Worm (Caenorhabditis elegans) whole organism, L2 larva: ENCODE results near the gene nfki-1.

Source experiments
- C34F6.9 ChIP-seq: fragments of 150-350 bp; optimal IDR thresholded peaks from 2 replicates; lab custom pipeline; 2014; ENCODE audit warnings: missing biosample characterization, missing genetic modification characterization
- F13H6.1 ChIP-seq: sonication (generic microtip); optimal IDR thresholded peaks from 2 replicates; lab custom pipeline; 2016; ENCODE audit warnings: missing genetic modification characterization, missing compliant biosample characterization
- R02D3.7 ChIP-seq: fragments of 150-350 bp; optimal IDR thresholded peaks from 2 replicates; lab custom pipeline; 2014; ENCODE audit warnings: missing biosample characterization, missing genetic modification characterization
- Y55F3AM.14 ChIP-seq: fragments of 200-800 bp; sonication (Bioruptor generic); optimal IDR thresholded peaks from 2 replicates; lab custom pipeline; 2018; ENCODE audit warnings: mild to moderate bottlenecking, missing genetic modification characterization, missing compliant biosample characterization
- ZK546.5 ChIP-seq: sonication (generic microtip); optimal IDR thresholded peaks from 2 replicates; lab custom pipeline; 2017; ENCODE audit warnings: missing biosample characterization, missing genetic modification characterization
- alr-1 ChIP-seq: fragments of 150-350 bp; optimal IDR thresholded peaks from 2 replicates; lab custom pipeline; 2014; ENCODE audit warnings: missing biosample characterization, missing genetic modification characterization
- aly-2 ChIP-seq: fragments of 150-350 bp; optimal IDR thresholded peaks from 2 replicates; lab custom pipeline; 2014; ENCODE audit warnings: missing biosample characterization, missing genetic modification characterization
- ama-1 ChIP-seq: fragments of 150-350 bp; optimal IDR thresholded peaks from 2 replicates; lab custom pipeline; 2018; ENCODE audit warnings: inconsistent platforms
- blmp-1 ChIP-seq: sonication (generic microtip); optimal IDR thresholded peaks from 2 replicates; lab custom pipeline; 2017; ENCODE audit warnings: missing genetic modification characterization, mild to moderate bottlenecking, missing compliant biosample characterization, antibody characterized with exemption, moderate library complexity; ENCODE audit not compliant: insufficient read depth
- ceh-16 ChIP-seq: fragments of 150-350 bp; optimal IDR thresholded peaks from 2 replicates; lab custom pipeline; 2014; ENCODE audit warnings: missing biosample characterization, missing genetic modification characterization
- ceh-82 ChIP-seq: fragments of 150-350 bp; optimal IDR thresholded peaks from 2 replicates; lab custom pipeline; 2014; ENCODE audit warnings: missing biosample characterization, missing genetic modification characterization
- crh-2 ChIP-seq: sonication (generic microtip); optimal IDR thresholded peaks from 2 replicates; lab custom pipeline; 2017; ENCODE audit warnings: missing biosample characterization, missing genetic modification characterization
- dmd-4 ChIP-seq: sonication (generic microtip); optimal IDR thresholded peaks from 2 replicates; lab custom pipeline; 2017; ENCODE audit warnings: missing biosample characterization, missing genetic modification characterization
- egl-27 ChIP-seq: sonication (generic microtip); optimal IDR thresholded peaks from 3 replicates; lab custom pipeline; 2017; ENCODE audit warnings: missing biosample characterization, missing genetic modification reagents, missing genetic modification characterization
- elt-1 ChIP-seq: fragments of 150-350 bp; optimal IDR thresholded peaks from 2 replicates; lab custom pipeline; 2014; ENCODE audit warnings: missing biosample characterization, missing genetic modification characterization
- elt-3 ChIP-seq: sonication (generic microtip); optimal IDR thresholded peaks from 2 replicates; lab custom pipeline; 2017; ENCODE audit warnings: missing biosample characterization, missing genetic modification characterization
- fos-1 ChIP-seq: fragments of 150-350 bp; optimal IDR thresholded peaks from 2 replicates; lab custom pipeline; 2014; ENCODE audit warnings: missing biosample characterization, missing genetic modification characterization
- gmeb-1 ChIP-seq: fragments of 150-350 bp; optimal IDR thresholded peaks from 2 replicates; lab custom pipeline; 2014; ENCODE audit warnings: missing biosample characterization, missing genetic modification characterization
- lin-11 ChIP-seq: fragments of 150-350 bp; sonication (generic microtip); optimal IDR thresholded peaks from 2 replicates; lab custom pipeline; 2014; ENCODE audit warnings: missing biosample characterization, missing genetic modification characterization, inconsistent platforms, mixed read lengths
- lin-13 ChIP-seq: fragments of 150-350 bp; optimal IDR thresholded peaks from 2 replicates; lab custom pipeline; 2014; ENCODE audit warnings: missing biosample characterization, missing genetic modification reagents, missing genetic modification characterization
- lin-39 ChIP-seq: fragments of 150-350 bp; optimal IDR thresholded peaks from 2 replicates; lab custom pipeline; 2014; ENCODE audit warnings: missing biosample characterization, missing genetic modification reagents, missing genetic modification characterization
- lsy-2 ChIP-seq, 2 experiments: fragments of 150-350 bp in 1 of 2; sonication (generic microtip) in 1 of 2; optimal IDR thresholded peaks; 2 replicates each; lab custom pipeline; 2014 to 2017; ENCODE audit warnings: missing biosample characterization in 2 of 2, missing genetic modification characterization in 2 of 2
- mab-5 ChIP-seq: fragments of 150-350 bp; optimal IDR thresholded peaks from 2 replicates; lab custom pipeline; 2014; ENCODE audit warnings: missing biosample characterization, missing genetic modification characterization
- mbf-1 ChIP-seq: sonication (generic microtip); optimal IDR thresholded peaks from 2 replicates; lab custom pipeline; 2017; ENCODE audit warnings: missing biosample characterization, missing genetic modification characterization
- mdl-1 ChIP-seq, 2 experiments: fragments of 150-350 bp in 1 of 2; sonication (generic microtip) in 1 of 2; optimal IDR thresholded peaks; 2 replicates each; lab custom pipeline; 2017; ENCODE audit warnings: missing biosample characterization in 2 of 2, missing genetic modification characterization in 2 of 2
- nhr-10 ChIP-seq: sonication (generic microtip); optimal IDR thresholded peaks from 2 replicates; lab custom pipeline; 2017; ENCODE audit warnings: missing biosample characterization, missing genetic modification characterization
- nhr-11 ChIP-seq: fragments of 150-350 bp; optimal IDR thresholded peaks from 2 replicates; lab custom pipeline; 2014; ENCODE audit warnings: missing biosample characterization, missing genetic modification characterization
- nhr-12 ChIP-seq: fragments of 150-350 bp; optimal IDR thresholded peaks from 2 replicates; lab custom pipeline; 2014; ENCODE audit warnings: missing biosample characterization, missing genetic modification characterization
- nhr-129 ChIP-seq: fragments of 150-350 bp; optimal IDR thresholded peaks from 2 replicates; lab custom pipeline; 2014; ENCODE audit warnings: missing biosample characterization, missing genetic modification characterization
- nhr-21 ChIP-seq: fragments of 150-350 bp; optimal IDR thresholded peaks from 2 replicates; lab custom pipeline; 2014; ENCODE audit warnings: missing biosample characterization, missing genetic modification characterization
- nhr-23 ChIP-seq: fragments of 150-350 bp; optimal IDR thresholded peaks from 2 replicates; lab custom pipeline; 2014; ENCODE audit warnings: missing biosample characterization, missing genetic modification reagents, missing genetic modification characterization
- nhr-237 ChIP-seq: fragments of 150-350 bp; optimal IDR thresholded peaks from 2 replicates; lab custom pipeline; 2014; ENCODE audit warnings: missing biosample characterization, missing genetic modification characterization
- nhr-25 ChIP-seq: fragments of 150-350 bp; sonication (generic microtip); optimal IDR thresholded peaks from 3 replicates; lab custom pipeline; 2014; ENCODE audit warnings: missing biosample characterization, missing genetic modification characterization
- nhr-6 ChIP-seq: fragments of 150-350 bp; optimal IDR thresholded peaks from 2 replicates; lab custom pipeline; 2014; ENCODE audit warnings: missing biosample characterization, missing genetic modification characterization
- nhr-77 ChIP-seq: fragments of 150-350 bp; optimal IDR thresholded peaks from 2 replicates; lab custom pipeline; 2014; ENCODE audit warnings: missing biosample characterization, missing genetic modification characterization
- peb-1 ChIP-seq: fragments of 150-350 bp; optimal IDR thresholded peaks from 2 replicates; lab custom pipeline; 2014; ENCODE audit warnings: missing biosample characterization, missing genetic modification characterization
- sem-4 ChIP-seq: fragments of 150-350 bp; optimal IDR thresholded peaks from 2 replicates; lab custom pipeline; 2014; ENCODE audit warnings: missing biosample characterization, missing genetic modification reagents, missing genetic modification characterization
- skn-1 ChIP-seq: sonication (generic microtip); optimal IDR thresholded peaks from 2 replicates; lab custom pipeline; 2017; ENCODE audit warnings: missing biosample characterization, missing genetic modification characterization
- sma-3 ChIP-seq: sonication (generic microtip); optimal IDR thresholded peaks from 2 replicates; lab custom pipeline; 2016; ENCODE audit warnings: missing genetic modification reagents, missing genetic modification characterization, missing compliant biosample characterization
- sma-9 ChIP-seq, 2 experiments: fragments of 150-350 bp in 1 of 2; sonication (generic microtip) in 1 of 2; optimal IDR thresholded peaks; 2 replicates each; lab custom pipeline; 2014 to 2016; ENCODE audit warnings: missing genetic modification characterization in 2 of 2, mild to moderate bottlenecking in 1 of 2, missing biosample characterization in 1 of 2, missing compliant biosample characterization in 1 of 2, missing genetic modification reagents in 1 of 2, moderate library complexity in 1 of 2
- snpc-4 ChIP-seq: fragments of 150-350 bp; optimal IDR thresholded peaks from 2 replicates; lab custom pipeline; 2014; ENCODE audit warnings: missing biosample characterization, missing genetic modification characterization
- unc-39 ChIP-seq: fragments of 150-350 bp; optimal IDR thresholded peaks from 2 replicates; lab custom pipeline; 2014; ENCODE audit warnings: missing biosample characterization, missing genetic modification characterization
- unc-55 ChIP-seq: fragments of 150-350 bp; sonication (generic microtip); optimal IDR thresholded peaks from 3 replicates; lab custom pipeline; 2014; ENCODE audit warnings: missing biosample characterization, missing genetic modification reagents, missing genetic modification characterization
- unc-62 ChIP-seq: fragments of 150-350 bp; optimal IDR thresholded peaks from 2 replicates; lab custom pipeline; 2014; ENCODE audit warnings: missing biosample characterization, missing genetic modification reagents, missing genetic modification characterization
- zag-1 ChIP-seq: fragments of 150-350 bp; optimal IDR thresholded peaks from 2 replicates; lab custom pipeline; 2014; ENCODE audit warnings: missing biosample characterization, missing genetic modification characterization
- ztf-1 ChIP-seq: fragments of 200-800 bp; sonication (Bioruptor generic); conservative IDR thresholded peaks from 2 replicates; pipeline ENCODE4 v1.3.6; 2022; ENCODE audit warnings: missing genetic modification characterization, missing compliant biosample characterization
- ztf-11 ChIP-seq: sonication (generic microtip); optimal IDR thresholded peaks from 2 replicates; lab custom pipeline; 2017; ENCODE audit warnings: missing biosample characterization, missing genetic modification characterization
- ztf-4 ChIP-seq: fragments of 150-350 bp; optimal IDR thresholded peaks from 2 replicates; lab custom pipeline; 2014; ENCODE audit warnings: missing biosample characterization, missing genetic modification characterization

The nfki-1 gene

DNA sequence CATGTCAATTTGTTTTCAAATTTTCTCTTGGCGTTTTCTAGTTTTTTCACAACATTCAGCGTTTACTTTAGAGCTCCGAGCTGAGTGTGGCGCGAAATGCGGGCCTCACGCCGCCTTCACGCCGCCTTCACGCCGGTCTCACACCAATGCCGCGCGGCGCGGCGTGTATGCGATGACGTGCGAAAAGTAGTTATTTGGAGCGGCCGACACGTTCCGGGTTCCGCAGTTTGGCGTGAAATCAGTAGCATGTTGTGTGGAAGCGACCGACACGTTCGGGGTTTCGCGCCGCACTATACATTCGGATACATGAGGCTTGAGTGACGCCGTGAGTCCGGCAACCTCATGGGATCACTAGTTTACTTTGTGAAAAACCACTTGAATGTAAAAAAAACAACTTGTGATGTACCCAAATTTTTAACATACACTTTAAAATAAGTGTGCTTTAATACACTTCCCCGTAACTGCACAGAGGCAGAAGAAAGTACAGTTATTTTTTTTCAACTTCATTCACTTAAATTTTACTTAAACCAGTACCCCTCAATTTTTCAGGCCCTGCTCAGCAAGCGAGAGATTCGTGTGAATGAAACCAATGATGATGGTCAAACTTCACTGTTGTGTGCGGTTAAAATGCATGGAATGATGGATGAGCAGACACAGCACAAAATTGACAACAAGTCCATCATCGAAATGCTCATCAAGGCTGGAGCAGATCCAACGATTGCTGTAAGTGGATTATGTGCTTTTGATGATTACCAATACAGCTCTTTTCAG is 7.3 kb downstream of the nfki-1 start:
- TF ChIP-seq snpc-4 (tag; lab: Kevin White, UChicago) = peak; percentile 51
- no peak for TF ChIP-seq mbf-1

DNA sequence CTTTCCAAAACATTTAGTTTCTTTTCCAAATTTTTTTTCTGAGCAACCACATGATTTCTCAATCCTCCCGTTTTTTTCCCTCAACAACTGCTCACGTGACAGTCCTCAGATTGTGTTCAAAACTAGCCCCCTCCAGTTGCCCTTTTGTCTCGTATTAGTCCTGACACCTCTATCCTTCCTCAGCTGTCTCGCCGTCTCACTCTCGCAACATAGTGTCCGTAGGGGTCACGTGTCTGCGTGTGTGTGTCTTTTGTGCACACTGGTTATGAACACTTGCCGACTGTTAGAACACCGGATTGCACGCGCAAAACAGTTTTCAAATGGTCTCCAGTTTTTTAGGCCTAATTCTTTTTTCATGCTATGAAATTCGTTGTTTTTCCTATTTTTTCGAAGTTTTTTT is 10.2 kb downstream of the nfki-1 start:
- TF ChIP-seq sma-3 (GFP tag; lab: Kevin White, UChicago) = peak; percentile 42
- TF ChIP-seq ceh-16 = peak; percentile 33
- peak; percentile 39 for TF ChIP-seq snpc-4 (tag; lab: Kevin White, UChicago)
- no peak for TF ChIP-seq R02D3.7 (tag; lab: Kevin White, UChicago)
- TF ChIP-seq unc-39 = no peak
- peak; percentile 2 for TF ChIP-seq lin-11 (tag; lab: Kevin White, UChicago)
- TF ChIP-seq nhr-12 (tag; lab: Kevin White, UChicago) = no peak
- peak; percentile 82 to 88 for TF ChIP-seq mdl-1 (tag; optimal IDR thresholded peaks at IDR 0.05; lab: Kevin White, UChicago)
- no peak for TF ChIP-seq aly-2 (tag; lab: Kevin White, UChicago)
- no peak for TF ChIP-seq nhr-23 (tag; lab: Kevin White, UChicago)
- TF ChIP-seq fos-1 (tag; lab: Kevin White, UChicago) = peak; percentile 36
- TF ChIP-seq peb-1 = no peak
- no peak for TF ChIP-seq elt-1 (tag; lab: Kevin White, UChicago)
- TF ChIP-seq nhr-10 (tag; lab: Kevin White, UChicago) = no peak
- peak; percentile 88 for TF ChIP-seq sem-4 (tag; lab: Kevin White, UChicago)
- no peak for TF ChIP-seq alr-1
- TF ChIP-seq lin-39 (tag; lab: Kevin White, UChicago) = no peak
- TF ChIP-seq dmd-4 = no peak
- no peak for TF ChIP-seq ceh-82 (tag; lab: Kevin White, UChicago)
- TF ChIP-seq ZK546.5 = no peak
- TF ChIP-seq blmp-1 (tag; lab: Kevin White, UChicago) = no peak
- no peak for TF ChIP-seq nhr-11 (tag; lab: Kevin White, UChicago)
- TF ChIP-seq skn-1 (tag; lab: Kevin White, UChicago) = no peak
- TF ChIP-seq elt-3 (tag; lab: Kevin White, UChicago) = no peak
- peak; percentile 56 for TF ChIP-seq nhr-21
- peak; percentile 28 for TF ChIP-seq unc-55 (GFP tag; lab: Kevin White, UChicago)
- peak; percentile 69 for TF ChIP-seq lin-13 (GFP tag; lab: Kevin White, UChicago)
- TF ChIP-seq ztf-1 (GFP tag; lab: Robert Waterston, UW) = no peak
- TF ChIP-seq ama-1 (lab: Kevin White, UChicago) = no peak
- TF ChIP-seq sma-9 (GFP tag; optimal IDR thresholded peaks at IDR 0.05; lab: Kevin White, UChicago) = peak; percentile 92
- no peak for TF ChIP-seq sma-9 (tag; optimal IDR thresholded peaks at IDR 0.05; lab: Kevin White, UChicago)
- TF ChIP-seq lsy-2 (tag; optimal IDR thresholded peaks at IDR 0.05; lab: Kevin White, UChicago) = peak; percentile 15 to 79
- no peak for TF ChIP-seq mbf-1
- peak; percentile 78 for TF ChIP-seq nhr-25 (tag; lab: Kevin White, UChicago)
- peak; percentile 93 for TF ChIP-seq nhr-129 (tag; lab: Kevin White, UChicago)
- no peak for TF ChIP-seq zag-1
- TF ChIP-seq C34F6.9 (tag; lab: Kevin White, UChicago) = peak; percentile 90
- peak; percentile 57 for TF ChIP-seq mab-5 (tag; lab: Kevin White, UChicago)
- no peak for TF ChIP-seq gmeb-1
- no peak for TF ChIP-seq nhr-237
- TF ChIP-seq ztf-4 = peak; percentile 58
- TF ChIP-seq unc-62 (GFP tag; lab: Kevin White, UChicago) = peak; percentile 62
- TF ChIP-seq nhr-6 (tag; lab: Kevin White, UChicago) = peak; percentile 87
- TF ChIP-seq nhr-77 (tag; lab: Kevin White, UChicago) = no peak
- TF ChIP-seq crh-2 (tag; lab: Kevin White, UChicago) = peak; percentile 65
- no peak for TF ChIP-seq Y55F3AM.14 (GFP tag; lab: Kevin White, UChicago)
- peak; percentile 87 for TF ChIP-seq F13H6.1 (tag; lab: Kevin White, UChicago)
- TF ChIP-seq ztf-11 (tag; lab: Kevin White, UChicago) = no peak
- TF ChIP-seq egl-27 (tag; lab: Kevin White, UChicago) = peak; percentile 81
